Fruit fly (Drosophila melanogaster): Measurements from ENCODE around the gene Eogt.

DNA sequence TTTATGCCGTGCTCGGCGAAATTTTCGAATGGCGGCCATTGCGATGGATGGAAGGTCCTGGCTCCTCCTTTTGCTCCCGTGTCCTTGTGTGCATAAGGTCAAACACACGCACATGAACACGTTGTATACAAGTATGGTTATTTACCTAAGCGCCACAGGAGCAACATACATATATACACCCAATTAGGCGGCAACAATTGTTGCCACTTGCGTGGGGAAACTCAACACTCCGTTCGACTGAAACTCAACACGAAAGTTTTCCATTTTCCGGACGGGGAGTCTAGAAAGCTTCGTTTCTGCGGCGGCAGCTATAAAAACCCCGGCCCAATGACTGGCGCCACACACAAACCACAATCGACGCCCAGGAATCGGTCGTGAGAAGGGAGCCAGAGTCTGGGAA, 10.4 kb downstream of the Eogt start, which contains the start of gene CG46448:
- no peak for TF ChIP-seq Pif1A (GFP tag; optimal IDR thresholded peaks at IDR 0.05)
- TF ChIP-seq CG8159 (tag; optimal IDR thresholded peaks at IDR 0.05), result no peak
- no peak for TF ChIP-seq CG15710 (tag; optimal IDR thresholded peaks at IDR 0.05)

Data from whole organism, pupa.